Worm (Caenorhabditis elegans) whole organism, young adult: Measurements from ENCODE around the gene fipr-6.

Experiments
- K11D2.4 ChIP-seq: fragments of 200-800 bp; sonication (Bioruptor generic); IDR thresholded peaks from 2 replicates; pipeline ENCODE4 v1.3.6; 2022; ENCODE audit warnings: missing genetic modification reagents, missing genetic modification characterization, missing compliant biosample characterization
- Y56A3A.18 ChIP-seq: fragments of 200-800 bp; sonication (Bioruptor generic); IDR thresholded peaks from 2 replicates; pipeline ENCODE4 v1.3.6; 2022; ENCODE audit warnings: missing genetic modification reagents, missing genetic modification characterization, missing compliant biosample characterization
- ama-1 ChIP-seq, 3 experiments: fragments of 150-350 bp in 1 of 3; sonication (generic microtip) in 2 of 3; optimal IDR thresholded peaks; 2 replicates each; lab custom pipeline; 2014 to 2018; ENCODE audit warnings: missing biosample characterization in 2 of 3, missing genetic modification characterization in 2 of 3, missing genetic modification reagents in 2 of 3
- attf-3 ChIP-seq: fragments of 200-800 bp; sonication (Bioruptor generic); conservative IDR thresholded peaks from 2 replicates; pipeline ENCODE4 v1.3.6; 2022; ENCODE audit warnings: missing genetic modification reagents, missing genetic modification characterization, missing compliant biosample characterization
- fkh-3 ChIP-seq: sonication (generic microtip); optimal IDR thresholded peaks from 2 replicates; lab custom pipeline; 2016; ENCODE audit warnings: mild to moderate bottlenecking, missing genetic modification characterization, missing compliant biosample characterization
- mes-4 ChIP-seq: sonication (generic microtip); optimal IDR thresholded peaks from 2 replicates; lab custom pipeline; 2016; ENCODE audit warnings: missing genotype, missing genetic modification characterization, missing compliant biosample characterization
- pha-4 ChIP-seq: fragments of 150-350 bp; sonication (generic microtip); optimal IDR thresholded peaks from 2 replicates; lab custom pipeline; 2014; ENCODE audit warnings: missing biosample characterization, missing genetic modification reagents, missing genetic modification characterization

ce11 chrV:10220605-10221004, 10.4 kb upstream of the fipr-6 start, which contains the start of gene C12D8.13:
- no peak for TF ChIP-seq ama-1 (optimal IDR thresholded peaks at IDR 0.05; lab: Kevin White, UChicago)
- TF ChIP-seq ama-1 (GFP tag; optimal IDR thresholded peaks at IDR 0.05; lab: Kevin White, UChicago), result no peak
- no peak for TF ChIP-seq attf-3 (GFP tag; lab: Robert Waterston, UW)
- TF ChIP-seq K11D2.4 (GFP tag; lab: Robert Waterston, UW), result no peak
- TF ChIP-seq mes-4 (tag; lab: Kevin White, UChicago), result no peak
- no peak for TF ChIP-seq Y56A3A.18 (GFP tag; lab: Robert Waterston, UW)
- TF ChIP-seq fkh-3 (tag; lab: Kevin White, UChicago), result no peak
- no peak for TF ChIP-seq pha-4 (tag; lab: Kevin White, UChicago)
